Fruit fly (Drosophila melanogaster): ENCODE measurements around the gene ppk21.

Gene ppk21

dm6 chr3R:29625883-29626282, 38.7 kb upstream of the ppk21 start (continued):
- no peak for TF ChIP-seq MTF-1 (GFP tag; optimal IDR thresholded peaks at IDR 0.05; ENCODE audit: borderline replicate concordance)
- peak; percentile 55; the same call in 1 of the 2 replicates for TF ChIP-seq ara (GFP tag; IDR thresholded peaks at IDR 0.05)
- TF ChIP-seq Lim3 (GFP tag; IDR thresholded peaks at IDR 0.05): 0 out of 2 replicates have a peak, but pooled peaks have one; percentile 29
- TF ChIP-seq CG17385 (GFP tag; optimal IDR thresholded peaks at IDR 0.05): peak; percentile 12
- peak; percentile 37; the same call in 1 of the 2 replicates for TF ChIP-seq E2f1 (GFP tag; IDR thresholded peaks at IDR 0.05)
- no peak for TF ChIP-seq CG17612 (GFP tag; IDR thresholded peaks at IDR 0.05)
- TF ChIP-seq HLH3B (GFP tag; IDR thresholded peaks at IDR 0.05): peak; percentile 67
- TF ChIP-seq knrl (GFP tag; IDR thresholded peaks at IDR 0.05; ENCODE audit: partially characterized antibody): no peak
- TF ChIP-seq esg (GFP tag; conservative IDR thresholded peaks at IDR 0.05): peak; percentile 36; the same call in 1 of the 2 replicates
- no peak for TF ChIP-seq pan (optimal IDR thresholded peaks at IDR 0.05)
- peak in 1 of 2 experiments; percentile 49 for TF ChIP-seq pan (GFP tag; optimal IDR thresholded peaks at IDR 0.05 in 1 of 2, IDR thresholded peaks at IDR 0.05 in 1 of 2)
- no peak for TF ChIP-seq exex (tag; optimal IDR thresholded peaks at IDR 0.05)
- no peak for TF ChIP-seq prd (optimal IDR thresholded peaks at IDR 0.05)
- peak; percentile 69 for TF ChIP-seq prd (GFP tag; IDR thresholded peaks at IDR 0.05)
- peak; percentile 64 for TF ChIP-seq gem (tag; optimal IDR thresholded peaks at IDR 0.05)
- TF ChIP-seq CG7987 (GFP tag; optimal IDR thresholded peaks at IDR 0.05): no peak
- TF ChIP-seq hkb (optimal IDR thresholded peaks at IDR 0.05): no peak
- peak; percentile 64 for TF ChIP-seq hkb (GFP tag; IDR thresholded peaks at IDR 0.05)
- TF ChIP-seq otp (GFP tag; IDR thresholded peaks at IDR 0.05): 0 out of 3 replicates have a peak, but pooled peaks have one; percentile 45
- TF ChIP-seq CG10979 (tag; optimal IDR thresholded peaks at IDR 0.05): peak; percentile 28
- TF ChIP-seq grau (tag; optimal IDR thresholded peaks at IDR 0.05): peak; percentile 45
- peak; percentile 49 for TF ChIP-seq ind (GFP tag; optimal IDR thresholded peaks at IDR 0.05)
- peak; percentile 30 for TF ChIP-seq caup (GFP tag; optimal IDR thresholded peaks at IDR 0.05; ENCODE audit: severe bottlenecking)
- 0 out of 3 replicates have a peak, but pooled peaks have one; percentile 21 for TF ChIP-seq CG11560 (tag; IDR thresholded peaks at IDR 0.05)
- TF ChIP-seq CG2712 (tag; optimal IDR thresholded peaks at IDR 0.05): peak; percentile 61
- TF ChIP-seq CG5245 (GFP tag; optimal IDR thresholded peaks at IDR 0.05): no peak
- TF ChIP-seq Oaz (GFP tag; IDR thresholded peaks at IDR 0.05): no peak
- no peak for TF ChIP-seq CG7745 (tag; optimal IDR thresholded peaks at IDR 0.05)
- no peak for TF ChIP-seq CG31365 (tag; optimal IDR thresholded peaks at IDR 0.05)
- peak; percentile 69; the same call in 2 of the 3 replicates for TF ChIP-seq ci (GFP tag; IDR thresholded peaks at IDR 0.05)
- no peak for TF ChIP-seq z (GFP tag; IDR thresholded peaks at IDR 0.05)
- peak; percentile 50; the same call in 1 of the 2 replicates for TF ChIP-seq CG32532 (GFP tag; IDR thresholded peaks at IDR 0.05)
- peak; percentile 76 for TF ChIP-seq lab (GFP tag; optimal IDR thresholded peaks at IDR 0.05)
- TF ChIP-seq Xrp1 (GFP tag; IDR thresholded peaks at IDR 0.05): peak; percentile 50; the same call in 1 of the 2 replicates
- TF ChIP-seq ken (GFP tag; IDR thresholded peaks at IDR 0.05): 0 out of 3 replicates have a peak, but pooled peaks have one; percentile 21
- TF ChIP-seq Chrac-16 (GFP tag; optimal IDR thresholded peaks at IDR 0.05): no peak
- peak; percentile 45 for TF ChIP-seq CG4424 (GFP tag; optimal IDR thresholded peaks at IDR 0.05)
- TF ChIP-seq bsh (GFP tag; optimal IDR thresholded peaks at IDR 0.05): peak in 1 of 2 experiments; percentile 44
- no peak for TF ChIP-seq CG2199 (GFP tag; IDR thresholded peaks at IDR 0.05)
- no peak for TF ChIP-seq luna (GFP tag; optimal IDR thresholded peaks at IDR 0.05)
- TF ChIP-seq CG17361 (GFP tag; IDR thresholded peaks at IDR 0.05): peak; percentile 35; the same call in 1 of the 3 replicates
- TF ChIP-seq cato (GFP tag; optimal IDR thresholded peaks at IDR 0.05; ENCODE audit: borderline replicate concordance): no peak
- TF ChIP-seq CG30403 (GFP tag; optimal IDR thresholded peaks at IDR 0.05): peak; percentile 47
- no peak for TF ChIP-seq bcd (GFP tag; optimal IDR thresholded peaks at IDR 0.05)
- TF ChIP-seq E2f2 (GFP tag; IDR thresholded peaks at IDR 0.05): peak; percentile 25; the same call in 1 of the 2 replicates
- no peak for TF ChIP-seq Awh (GFP tag; IDR thresholded peaks at IDR 0.05)
- TF ChIP-seq lov (optimal IDR thresholded peaks at IDR 0.05): no peak
- TF ChIP-seq lov (GFP tag; IDR thresholded peaks at IDR 0.05): 0 out of 3 replicates have a peak, but pooled peaks have one; percentile 19
- peak; percentile 55 for TF ChIP-seq unpg (GFP tag; optimal IDR thresholded peaks at IDR 0.05)
- peak; percentile 35; the same call in 2 of the 3 replicates for TF ChIP-seq tgo (GFP tag; IDR thresholded peaks at IDR 0.05)
- TF ChIP-seq CG4820 (GFP tag; optimal IDR thresholded peaks at IDR 0.05): no peak

Measured in whole organism, embryonic.